Fruit fly (Drosophila melanogaster) whole organism, prepupa: ENCODE results near the gene CG31917.
A peak's percentile ranks its signal among the peaks of the same experiment; 100 is the strongest.

ENCODE experiments used
- Blimp-1 ChIP-seq: fragments of 200-800 bp; sonication (Bioruptor generic); optimal IDR thresholded peaks from 3 replicates; lab custom pipeline; 2017; ENCODE audit warnings: missing biosample characterization, missing genetic modification characterization, mild to moderate bottlenecking, moderate library complexity, missing genetic modification reagents
- CG11762 ChIP-seq: fragments of 200-800 bp; sonication (Bioruptor generic); optimal IDR thresholded peaks from 3 replicates; lab custom pipeline; 2016; ENCODE audit warnings: missing biosample characterization, missing genetic modification characterization; ENCODE audit not compliant: insufficient read depth
- CG11902 ChIP-seq: fragments of 200-800 bp; sonication (Bioruptor generic); optimal IDR thresholded peaks from 3 replicates; lab custom pipeline; 2016; ENCODE audit warnings: missing biosample characterization, missing genetic modification characterization
- CG15336 ChIP-seq: fragments of 200-800 bp; sonication (Bioruptor generic); IDR thresholded peaks from 2 replicates; pipeline ENCODE4 v1.3.6; 2022; ENCODE audit warnings: missing biosample characterization, missing genetic modification characterization
- CG1621 ChIP-seq: fragments of 200-800 bp; sonication (Bioruptor generic); optimal IDR thresholded peaks from 3 replicates; lab custom pipeline; 2018; ENCODE audit warnings: missing biosample characterization, mild to moderate bottlenecking, missing genetic modification characterization
- CG16779 ChIP-seq: fragments of 200-800 bp; sonication (Bioruptor generic); optimal IDR thresholded peaks from 3 replicates; lab custom pipeline; 2017; ENCODE audit warnings: missing biosample characterization, mild to moderate bottlenecking, missing genetic modification characterization
- CG3032 ChIP-seq: fragments of 200-800 bp; optimal IDR thresholded peaks from 2 replicates; lab custom pipeline; 2019; ENCODE audit warnings: missing biosample characterization, mild to moderate bottlenecking, missing genetic modification characterization, moderate library complexity
- CG31627 ChIP-seq: fragments of 200-800 bp; sonication (Bioruptor generic); optimal IDR thresholded peaks from 3 replicates; lab custom pipeline; 2016; ENCODE audit warnings: missing biosample characterization, missing genetic modification characterization
- CG32006 ChIP-seq: fragments of 200-800 bp; sonication (Bioruptor generic); optimal IDR thresholded peaks from 3 replicates; lab custom pipeline; 2017; ENCODE audit warnings: missing biosample characterization, mild to moderate bottlenecking, missing genetic modification characterization
- CG34406 ChIP-seq: fragments of 200-800 bp; sonication (Bioruptor generic); optimal IDR thresholded peaks from 3 replicates; lab custom pipeline; 2016; ENCODE audit warnings: missing biosample characterization, missing genetic modification characterization
- CG3919 ChIP-seq: fragments of 200-800 bp; sonication (Bioruptor generic); optimal IDR thresholded peaks from 3 replicates; lab custom pipeline; 2016; ENCODE audit warnings: missing biosample characterization, missing genetic modification characterization
- CG4318 ChIP-seq: fragments of 200-800 bp; sonication (Bioruptor generic); optimal IDR thresholded peaks from 3 replicates; lab custom pipeline; 2017; ENCODE audit warnings: missing biosample characterization, mild to moderate bottlenecking, missing genetic modification characterization
- CG6163 ChIP-seq: fragments of 200-800 bp; sonication (Bioruptor generic); IDR thresholded peaks from 3 replicates; pipeline ENCODE4 v1.3.6; 2022; ENCODE audit warnings: missing biosample characterization, missing genetic modification characterization
- CG6276 ChIP-seq: fragments of 200-800 bp; sonication (Bioruptor generic); optimal IDR thresholded peaks from 2 replicates; lab custom pipeline; 2017; ENCODE audit warnings: missing biosample characterization, mild to moderate bottlenecking, missing genetic modification characterization
- CG6808 ChIP-seq: fragments of 200-800 bp; sonication (Bioruptor generic); optimal IDR thresholded peaks from 3 replicates; lab custom pipeline; 2017; ENCODE audit warnings: missing biosample characterization, missing genetic modification characterization, mild to moderate bottlenecking, moderate library complexity, missing genetic modification reagents
- CG6854 ChIP-seq: fragments of 200-800 bp; sonication (Bioruptor generic); optimal IDR thresholded peaks from 2 replicates; lab custom pipeline; 2017; ENCODE audit warnings: missing biosample characterization, mild to moderate bottlenecking, missing genetic modification characterization
- CG8119 ChIP-seq: fragments of 200-800 bp; sonication (Bioruptor generic); IDR thresholded peaks from 3 replicates; pipeline ENCODE4 v1.3.6; 2022; ENCODE audit warnings: missing biosample characterization, missing genetic modification characterization
- CG8319 ChIP-seq: fragments of 200-800 bp; sonication (Bioruptor generic); optimal IDR thresholded peaks from 3 replicates; lab custom pipeline; 2016; ENCODE audit warnings: missing biosample characterization, missing genetic modification characterization
- CG9139 ChIP-seq: fragments of 200-800 bp; sonication (Bioruptor generic); optimal IDR thresholded peaks from 3 replicates; lab custom pipeline; 2017; ENCODE audit warnings: missing biosample characterization, mild to moderate bottlenecking, missing genetic modification characterization
- Eip75B ChIP-seq: fragments of 200-800 bp; sonication (Bioruptor generic); optimal IDR thresholded peaks from 3 replicates; lab custom pipeline; 2016; ENCODE audit warnings: missing biosample characterization, missing genetic modification characterization
- Eip78C ChIP-seq: fragments of 200-800 bp; sonication (Bioruptor generic); peaks from one replicate; lab custom pipeline; 2016; ENCODE audit warnings: missing biosample characterization, missing genetic modification characterization
- Ets21C ChIP-seq: fragments of 200-800 bp; sonication (Bioruptor generic); optimal IDR thresholded peaks from 3 replicates; lab custom pipeline; 2016; ENCODE audit warnings: missing biosample characterization, missing genetic modification characterization
- Gug ChIP-seq: fragments of 200-800 bp; sonication (Bioruptor generic); IDR thresholded peaks from 2 replicates; pipeline ENCODE4 v1.3.6; 2022; ENCODE audit warnings: missing biosample characterization, missing genetic modification characterization
- Hr38 ChIP-seq: sonication (Bioruptor generic); optimal IDR thresholded peaks from 2 replicates; lab custom pipeline; 2016; ENCODE audit warnings: missing biosample characterization, missing genetic modification characterization
- Met ChIP-seq: fragments of 200-800 bp; sonication (Bioruptor generic); optimal IDR thresholded peaks from 3 replicates; lab custom pipeline; 2016; ENCODE audit warnings: missing biosample characterization, missing genetic modification characterization
- OdsH ChIP-seq: fragments of 200-800 bp; sonication (Bioruptor generic); optimal IDR thresholded peaks from 3 replicates; lab custom pipeline; 2016; ENCODE audit warnings: missing biosample characterization, missing genetic modification characterization
- Smox ChIP-seq: fragments of 200-800 bp; sonication (Bioruptor generic); optimal IDR thresholded peaks from 3 replicates; lab custom pipeline; 2016; ENCODE audit warnings: missing biosample characterization, missing genetic modification characterization
- Sox14 ChIP-seq: fragments of 200-800 bp; sonication (Bioruptor generic); optimal IDR thresholded peaks from 3 replicates; lab custom pipeline; 2016; ENCODE audit warnings: missing biosample characterization, missing genetic modification characterization
- achi ChIP-seq: fragments of 200-800 bp; sonication (Bioruptor generic); optimal IDR thresholded peaks from 3 replicates; lab custom pipeline; 2016; ENCODE audit warnings: missing biosample characterization, missing genetic modification characterization
- dac ChIP-seq: fragments of 200-800 bp; sonication (Bioruptor generic); optimal IDR thresholded peaks from 2 replicates; lab custom pipeline; 2017; ENCODE audit warnings: missing biosample characterization, mild to moderate bottlenecking, missing genetic modification characterization
- eg ChIP-seq: fragments of 200-800 bp; sonication (Bioruptor generic); IDR thresholded peaks from 3 replicates; pipeline ENCODE4 v1.3.6; 2022; ENCODE audit warnings: missing biosample characterization, missing genetic modification characterization
- esn ChIP-seq: fragments of 200-800 bp; sonication (Bioruptor generic); optimal IDR thresholded peaks from 2 replicates; lab custom pipeline; 2016; ENCODE audit warnings: missing biosample characterization, mild to moderate bottlenecking, missing genetic modification characterization, moderate library complexity
- fd59A ChIP-seq: fragments of 200-800 bp; sonication (Bioruptor generic); optimal IDR thresholded peaks from 2 replicates; lab custom pipeline; 2017; ENCODE audit warnings: missing biosample characterization, mild to moderate bottlenecking, missing genetic modification characterization, missing genetic modification reagents
- fd85E ChIP-seq: fragments of 200-800 bp; sonication (Bioruptor generic); optimal IDR thresholded peaks from 3 replicates; lab custom pipeline; 2016; ENCODE audit warnings: missing biosample characterization, missing genetic modification characterization
- fkh ChIP-seq: fragments of 200-800 bp; sonication (Bioruptor generic); optimal IDR thresholded peaks from 3 replicates; lab custom pipeline; 2017; ENCODE audit warnings: missing biosample characterization, mild to moderate bottlenecking, missing genetic modification characterization, moderate library complexity
- lz ChIP-seq: fragments of 200-800 bp; sonication (Bioruptor generic); optimal IDR thresholded peaks from 3 replicates; lab custom pipeline; 2016; ENCODE audit warnings: missing biosample characterization, missing genetic modification characterization
- salr ChIP-seq, 2 experiments: fragments of 200-800 bp; sonication (Bioruptor generic); optimal IDR thresholded peaks; 3 replicates each; lab custom pipeline; 2016 to 2018; ENCODE audit warnings: missing biosample characterization in 2 of 2, missing genetic modification characterization in 2 of 2, mild to moderate bottlenecking in 1 of 2
- svp ChIP-seq: fragments of 200-800 bp; sonication (Bioruptor generic); peaks from one replicate; lab custom pipeline; 2016; ENCODE audit warnings: missing biosample characterization, missing genetic modification characterization
- topi ChIP-seq: fragments of 200-800 bp; sonication (Bioruptor generic); optimal IDR thresholded peaks from 3 replicates; lab custom pipeline; 2016; ENCODE audit warnings: missing biosample characterization, missing genetic modification characterization

The CG31917 gene

DNA sequence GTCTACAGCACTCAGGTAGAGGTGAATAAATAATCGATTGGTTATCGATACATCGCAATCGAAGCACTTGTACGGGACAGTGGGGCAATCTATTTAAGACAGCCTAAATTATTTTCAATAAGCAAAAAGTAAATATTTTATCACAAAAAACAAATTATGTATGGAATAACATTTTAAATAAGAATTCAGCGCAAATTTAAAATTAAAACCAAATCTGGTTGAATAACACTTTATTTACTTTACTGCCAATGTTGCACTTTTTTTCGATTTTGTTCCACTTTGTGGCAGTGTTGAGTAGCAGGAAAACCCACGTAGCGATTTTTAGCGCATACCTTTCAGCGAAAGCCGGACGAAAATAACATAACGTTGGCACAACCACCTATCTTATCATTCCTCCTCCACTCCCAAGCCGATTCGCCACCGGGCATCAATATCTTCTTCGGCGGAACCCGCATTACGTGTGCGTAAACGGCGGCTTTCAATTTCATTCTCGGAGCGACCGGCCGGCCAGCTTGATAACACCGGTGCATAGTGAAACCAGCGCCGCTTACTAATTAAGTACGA lies 33.6 kb downstream of the CG31917 start, which contains the start of the genes Gmd and CG3792 (continued):
- TF ChIP-seq CG6163 (peak; percentile 91), Smox (no peak), Met (GFP tag; lab: Kevin White, UChicago) (no peak), Ets21C (GFP tag; lab: Kevin White, UChicago) (no peak), CG11762 (GFP tag; lab: Kevin White, UChicago) (peak; percentile 93), OdsH (GFP tag; lab: Kevin White, UChicago) (no peak), Gug (peak; percentile 93), svp (GFP tag; lab: Kevin White, UChicago) (no peak), eg (GFP tag; lab: Robert Waterston, UW) (peak; percentile 97), achi (GFP tag; lab: Kevin White, UChicago) (no peak), CG8119 (GFP tag; lab: Robert Waterston, UW) (peak; percentile 94), CG3919 (GFP tag; lab: Kevin White, UChicago) (no peak), CG34406 (GFP tag; lab: Kevin White, UChicago) (peak; percentile 92), fd85E (GFP tag; lab: Kevin White, UChicago) (no peak), CG11902 (GFP tag; lab: Kevin White, UChicago) (peak; percentile 91), CG4318 (no peak), Hr38 (GFP tag; lab: Kevin White, UChicago) (peak; percentile 74), Eip78C (GFP tag; lab: Kevin White, UChicago) (peak; percentile 99), topi (GFP tag; lab: Kevin White, UChicago) (peak; percentile 95), CG3032 (tag; lab: Kevin White, UChicago) (peak; percentile 95), lz (peak; percentile 94), CG6808 (GFP tag; lab: Kevin White, UChicago) (no peak), Sox14 (GFP tag; lab: Kevin White, UChicago) (peak; percentile 95), Eip75B (peak; percentile 94), salr (GFP tag; optimal IDR thresholded peaks at IDR 0.05; lab: Kevin White, UChicago) (peak in 1 of 2 experiments; percentile 80), CG1621 (tag; lab: Kevin White, UChicago) (peak; percentile 90)

- TF ChIP-seq Ets21C (GFP tag; lab: Kevin White, UChicago) (no peak), CG15336 (no peak), achi (GFP tag; lab: Kevin White, UChicago) (no peak), fd59A (no peak), CG3032 (tag; lab: Kevin White, UChicago) (peak; percentile 0), Blimp-1 (GFP tag; lab: Kevin White, UChicago) (no peak), topi (GFP tag; lab: Kevin White, UChicago) (no peak), CG31627 (GFP tag; lab: Kevin White, UChicago) (peak; percentile 7), CG32006 (GFP tag; lab: Kevin White, UChicago) (no peak), dac (GFP tag; lab: Kevin White, UChicago) (no peak), CG9139 (GFP tag; lab: Kevin White, UChicago) (no peak), svp (GFP tag; lab: Kevin White, UChicago) (no peak), fkh (GFP tag; lab: Kevin White, UChicago) (no peak), Gug (no peak), esn (GFP tag; lab: Kevin White, UChicago) (peak; percentile 47), Met (GFP tag; lab: Kevin White, UChicago) (no peak), CG6276 (GFP tag; lab: Kevin White, UChicago) (no peak), CG16779 (no peak), CG8119 (GFP tag; lab: Robert Waterston, UW) (no peak), CG6854 (GFP tag; lab: Kevin White, UChicago) (peak; percentile 1), CG8319 (no peak)
Measured at dm6 chr2L:4973731-4974415, 36.8 kb downstream of the CG31917 start, which contains the start of gene mRpL28. mRpL28 (plus strand) TSS chr2L:4973976.
